Worm (Caenorhabditis elegans) whole organism, mixed stage, embryonic: ENCODE measurements around the gene F32G8.3.

Experiments
- M03D4.4 ChIP-seq: sonication (generic microtip); optimal IDR thresholded peaks from 2 replicates; lab custom pipeline; 2017; ENCODE audit warnings: mild to moderate bottlenecking, missing genetic modification characterization, missing compliant biosample characterization
- bed-3 ChIP-seq: fragments of 200-800 bp; sonication (Bioruptor generic); optimal IDR thresholded peaks from 3 replicates; lab custom pipeline; 2018; ENCODE audit warnings: mild to moderate bottlenecking, missing genetic modification characterization, moderate library complexity, missing compliant biosample characterization
- blmp-1 ChIP-seq: fragments of 150-350 bp; optimal IDR thresholded peaks from 2 replicates; lab custom pipeline; 2014; ENCODE audit warnings: missing biosample characterization, missing genetic modification characterization
- ceh-39 ChIP-seq: fragments of 150-350 bp; optimal IDR thresholded peaks from 2 replicates; lab custom pipeline; 2014; ENCODE audit warnings: missing biosample characterization, missing genetic modification characterization
- ceh-43 ChIP-seq: fragments of 200-800 bp; sonication (Bioruptor generic); optimal IDR thresholded peaks from 2 replicates; lab custom pipeline; 2018; ENCODE audit warnings: mild to moderate bottlenecking, missing genetic modification characterization, moderate library complexity, missing compliant biosample characterization
- ceh-83 ChIP-seq: fragments of 200-800 bp; sonication (Bioruptor generic); optimal IDR thresholded peaks from 2 replicates; lab custom pipeline; 2018; ENCODE audit warnings: mild to moderate bottlenecking, missing genetic modification characterization, missing compliant biosample characterization
- cnd-1 ChIP-seq: fragments of 200-800 bp; sonication (Bioruptor generic); optimal IDR thresholded peaks from 2 replicates; lab custom pipeline; 2018; ENCODE audit warnings: mild to moderate bottlenecking, missing genetic modification characterization, missing compliant biosample characterization
- drap-1 ChIP-seq: fragments of 200-800 bp; sonication (Bioruptor generic); optimal IDR thresholded peaks from 3 replicates; lab custom pipeline; 2018; ENCODE audit warnings: mild to moderate bottlenecking, missing genetic modification characterization, missing compliant biosample characterization
- elt-1 ChIP-seq: sonication (generic microtip); optimal IDR thresholded peaks from 2 replicates; lab custom pipeline; 2017; ENCODE audit warnings: missing genetic modification characterization, mild to moderate bottlenecking, missing compliant biosample characterization, antibody characterized with exemption, moderate library complexity, borderline replicate concordance; ENCODE audit not compliant: insufficient read depth
- elt-3 ChIP-seq: fragments of 150-350 bp; optimal IDR thresholded peaks from 2 replicates; lab custom pipeline; 2014; ENCODE audit warnings: missing biosample characterization, missing genetic modification characterization
- flh-1 ChIP-seq: fragments of 200-800 bp; sonication (Bioruptor generic); optimal IDR thresholded peaks from 2 replicates; lab custom pipeline; 2018; ENCODE audit warnings: mild to moderate bottlenecking, missing genetic modification characterization, moderate library complexity, missing compliant biosample characterization
- ham-2 ChIP-seq: fragments of 200-800 bp; sonication (Bioruptor generic); optimal IDR thresholded peaks from 2 replicates; lab custom pipeline; 2018; ENCODE audit warnings: mild to moderate bottlenecking, missing genetic modification characterization, missing compliant biosample characterization
- lin-13 ChIP-seq: fragments of 150-350 bp; optimal IDR thresholded peaks from 2 replicates; lab custom pipeline; 2014; ENCODE audit warnings: missing biosample characterization, missing genetic modification characterization
- lin-32 ChIP-seq: fragments of 200-800 bp; sonication (Bioruptor generic); optimal IDR thresholded peaks from 2 replicates; lab custom pipeline; 2018; ENCODE audit warnings: mild to moderate bottlenecking, missing genetic modification characterization, missing compliant biosample characterization
- lsy-2 ChIP-seq: fragments of 150-350 bp; optimal IDR thresholded peaks from 2 replicates; lab custom pipeline; 2014; ENCODE audit warnings: missing biosample characterization, missing genetic modification characterization
- mab-5 ChIP-seq: fragments of 150-350 bp; optimal IDR thresholded peaks from 2 replicates; lab custom pipeline; 2014; ENCODE audit warnings: missing biosample characterization, missing genetic modification characterization
- mep-1 ChIP-seq: fragments of 150-350 bp; optimal IDR thresholded peaks from 2 replicates; lab custom pipeline; 2017; ENCODE audit warnings: missing biosample characterization, missing genetic modification reagents, missing genetic modification characterization, inconsistent platforms
- mls-2 ChIP-seq: sonication (generic microtip); optimal IDR thresholded peaks from 2 replicates; lab custom pipeline; 2016; ENCODE audit warnings: mild to moderate bottlenecking, missing genetic modification characterization, moderate library complexity, missing compliant biosample characterization
- nhr-12 ChIP-seq: fragments of 150-350 bp; optimal IDR thresholded peaks from 2 replicates; lab custom pipeline; 2014; ENCODE audit warnings: missing biosample characterization, missing genetic modification characterization
- nhr-2 ChIP-seq: fragments of 150-350 bp; optimal IDR thresholded peaks from 2 replicates; lab custom pipeline; 2014; ENCODE audit warnings: missing biosample characterization, missing genetic modification characterization
- nhr-237 ChIP-seq: fragments of 150-350 bp; optimal IDR thresholded peaks from 2 replicates; lab custom pipeline; 2014; ENCODE audit warnings: missing biosample characterization, missing genetic modification characterization
- nhr-28 ChIP-seq: fragments of 150-350 bp; optimal IDR thresholded peaks from 2 replicates; lab custom pipeline; 2014; ENCODE audit warnings: missing biosample characterization, missing genetic modification characterization
- nhr-76 ChIP-seq: sonication (generic microtip); optimal IDR thresholded peaks from 2 replicates; lab custom pipeline; 2017; ENCODE audit warnings: missing biosample characterization, missing genetic modification characterization
- pha-4 ChIP-seq: fragments of 150-350 bp; optimal IDR thresholded peaks from 2 replicates; lab custom pipeline; 2018; ENCODE audit warnings: missing biosample characterization, missing genetic modification reagents, missing genetic modification characterization
- sem-2 ChIP-seq: fragments of 200-800 bp; sonication (Bioruptor generic); optimal IDR thresholded peaks from 2 replicates; lab custom pipeline; 2018; ENCODE audit warnings: mild to moderate bottlenecking, missing genetic modification characterization, missing compliant biosample characterization
- sptf-1 ChIP-seq: sonication (generic microtip); optimal IDR thresholded peaks from 2 replicates; lab custom pipeline; 2017; ENCODE audit warnings: mild to moderate bottlenecking, missing genetic modification characterization, moderate library complexity, missing compliant biosample characterization
- unc-120 ChIP-seq: sonication (generic microtip); optimal IDR thresholded peaks from 2 replicates; lab custom pipeline; 2017; ENCODE audit warnings: missing genetic modification characterization, missing compliant biosample characterization; ENCODE audit not compliant: poor library complexity, severe bottlenecking
- unc-39 ChIP-seq: fragments of 150-350 bp; optimal IDR thresholded peaks from 2 replicates; lab custom pipeline; 2014; ENCODE audit warnings: missing biosample characterization, missing genetic modification characterization
- unc-62 ChIP-seq: fragments of 150-350 bp; optimal IDR thresholded peaks from 2 replicates; lab custom pipeline; 2014; ENCODE audit warnings: missing biosample characterization, missing genetic modification reagents, missing genetic modification characterization
- zip-8 ChIP-seq: fragments of 150-350 bp; optimal IDR thresholded peaks from 2 replicates; lab custom pipeline; 2014; ENCODE audit warnings: missing biosample characterization, missing genetic modification characterization
- ztf-11 ChIP-seq: fragments of 150-350 bp; optimal IDR thresholded peaks from 2 replicates; lab custom pipeline; 2014; ENCODE audit warnings: missing biosample characterization, missing genetic modification characterization

The F32G8.3 gene

DNA sequence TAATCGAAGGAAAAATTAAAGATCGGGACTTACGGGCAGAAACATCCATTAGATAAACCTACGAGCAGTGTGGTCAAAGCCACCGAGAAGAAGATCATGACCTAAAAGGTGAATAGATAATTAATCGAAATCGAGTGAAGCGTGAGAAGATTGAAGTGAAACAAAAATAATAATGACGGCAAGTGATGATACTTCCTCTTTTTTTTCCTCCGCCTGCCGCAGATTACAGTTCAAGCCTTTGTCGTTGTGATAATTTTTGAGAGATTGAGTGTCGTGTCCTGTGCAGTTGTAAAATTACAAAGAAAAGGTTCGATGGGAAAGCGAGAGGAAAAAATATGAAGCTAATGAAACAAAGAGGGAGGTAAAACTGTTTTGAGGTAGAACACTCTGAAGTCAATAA lies 37.3 kb upstream of the F32G8.3 start, which contains the start of gene T21C9.9:
Gene T21C9.9, minus strand, starts transcription at position 101 of the 400 bp plus-strand sequence.
- no peak for TF ChIP-seq lin-13 (tag; lab: Kevin White, UChicago)
- TF ChIP-seq nhr-237 (tag; lab: Kevin White, UChicago), result no peak
- no peak for TF ChIP-seq unc-39 (tag; lab: Kevin White, UChicago)
- no peak for TF ChIP-seq blmp-1
- TF ChIP-seq mab-5 (tag; lab: Kevin White, UChicago), result no peak
- TF ChIP-seq ham-2 (GFP tag; lab: Kevin White, UChicago), result no peak

DNA sequence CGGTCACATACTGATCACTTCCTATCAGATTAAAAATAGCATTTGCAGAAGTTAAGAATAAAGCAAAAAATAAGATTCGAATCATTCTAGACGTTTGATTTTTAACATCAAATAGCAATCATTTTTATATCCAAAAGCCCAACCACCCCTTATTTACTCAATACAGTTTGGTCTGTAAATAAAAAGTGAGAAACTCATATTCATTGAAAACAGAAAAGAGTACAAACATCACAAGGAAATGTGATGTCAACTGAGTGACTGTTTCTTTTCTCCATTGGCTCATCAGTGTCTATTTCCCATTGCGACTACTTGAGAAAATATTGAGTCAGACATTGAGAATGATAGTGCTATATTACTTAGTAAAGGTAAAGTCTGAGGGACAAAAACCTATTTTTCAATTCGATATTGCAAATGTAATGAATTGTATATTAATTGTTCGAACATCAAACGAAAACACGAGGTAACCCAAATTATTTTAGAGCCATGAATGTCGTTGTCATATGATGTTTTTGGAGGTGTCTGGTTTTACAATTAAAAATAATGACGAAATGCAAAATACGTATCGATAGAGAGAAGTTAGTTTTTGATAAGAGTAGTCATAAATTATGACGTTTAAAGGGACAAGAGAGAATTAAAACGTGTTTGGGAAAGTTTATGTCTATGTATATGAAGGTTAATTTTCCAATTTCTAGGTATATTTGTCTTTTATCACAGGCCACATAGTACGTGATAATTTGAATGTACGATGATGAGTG lies 34.8 kb upstream of the F32G8.3 start, which contains the start of gene ttr-23:
Gene ttr-23, minus strand, starts transcription at position 87 of the 755 bp plus-strand sequence.
- no peak for TF ChIP-seq elt-1 (tag; lab: Kevin White, UChicago)
- TF ChIP-seq nhr-12 (tag; lab: Kevin White, UChicago), result no peak
- no peak for TF ChIP-seq nhr-28 (tag; lab: Kevin White, UChicago)
- TF ChIP-seq sptf-1 (tag; lab: Kevin White, UChicago), result no peak
- no peak for TF ChIP-seq nhr-237 (tag; lab: Kevin White, UChicago)
- TF ChIP-seq mep-1, result no peak

DNA sequence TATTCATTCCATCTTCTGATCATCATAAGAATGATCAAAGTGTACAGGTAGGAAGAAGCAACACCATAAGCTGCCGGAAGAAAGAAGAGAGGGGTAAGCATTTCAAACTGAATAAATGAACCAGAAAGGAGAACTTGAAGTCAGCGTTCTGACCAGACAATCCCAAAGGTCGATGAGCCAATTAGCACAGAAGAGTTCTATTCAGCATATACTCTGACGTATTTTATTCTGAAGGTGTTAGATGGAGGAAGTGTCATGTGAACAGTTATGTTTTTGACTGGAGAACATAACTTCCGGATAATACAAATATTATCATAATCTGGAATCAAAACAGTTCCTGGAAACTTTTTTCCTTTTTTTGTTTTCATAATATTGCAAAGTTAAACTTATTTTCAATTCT lies 33.6 kb upstream of the F32G8.3 start, which contains the start of gene srg-32:
Gene srg-32, minus strand, starts transcription at position 101 of the 400 bp plus-strand sequence.
- TF ChIP-seq unc-62 (GFP tag; lab: Kevin White, UChicago), result no peak
- no peak for TF ChIP-seq M03D4.4 (tag; lab: Kevin White, UChicago)
- TF ChIP-seq ham-2 (GFP tag; lab: Kevin White, UChicago), result no peak
- no peak for TF ChIP-seq lsy-2 (tag; lab: Kevin White, UChicago)
- TF ChIP-seq mls-2 (tag; lab: Kevin White, UChicago), result no peak
- no peak for TF ChIP-seq blmp-1
- TF ChIP-seq mep-1, result no peak
- TF ChIP-seq lin-32 (GFP tag; lab: Kevin White, UChicago), result no peak
- TF ChIP-seq sem-2 (GFP tag; lab: Kevin White, UChicago), result no peak
- no peak for TF ChIP-seq nhr-237 (tag; lab: Kevin White, UChicago)

DNA sequence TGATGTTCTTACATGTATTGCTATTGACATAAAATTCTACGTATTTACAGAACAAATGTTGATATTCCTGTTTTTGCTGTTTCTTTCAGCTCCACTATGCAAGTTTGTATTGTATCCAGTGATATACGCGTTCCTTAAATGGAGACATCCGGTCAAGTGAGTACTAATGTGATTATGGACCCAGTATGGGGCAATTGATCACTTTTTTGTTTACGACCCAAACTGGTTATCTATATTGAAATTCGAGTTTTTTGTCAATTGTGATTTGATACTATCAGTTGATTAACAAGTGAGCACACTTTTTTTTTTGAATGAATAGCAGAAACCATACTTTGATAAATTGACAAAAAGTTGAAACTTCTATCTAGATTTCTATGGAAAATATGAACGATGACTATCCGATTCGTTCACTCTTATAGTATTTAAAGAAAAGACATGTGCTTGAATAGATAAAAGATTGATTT lies 26.7 kb upstream of the F32G8.3 start, which contains the start of gene T21C9.6:
Gene T21C9.6, plus strand, starts transcription at position 51 of the 464 bp plus-strand sequence.
- TF ChIP-seq unc-120 (tag; lab: Kevin White, UChicago) (no peak), lin-13 (tag; lab: Kevin White, UChicago) (no peak), ztf-11 (tag; lab: Kevin White, UChicago) (no peak), pha-4 (tag; lab: Kevin White, UChicago) (no peak), ceh-83 (GFP tag; lab: Kevin White, UChicago) (no peak), zip-8 (tag; lab: Kevin White, UChicago) (no peak), flh-1 (GFP tag; lab: Kevin White, UChicago) (no peak), mls-2 (tag; lab: Kevin White, UChicago) (no peak), ham-2 (GFP tag; lab: Kevin White, UChicago) (no peak), elt-1 (tag; lab: Kevin White, UChicago) (no peak), bed-3 (no peak), nhr-2 (tag; lab: Kevin White, UChicago) (no peak), unc-62 (GFP tag; lab: Kevin White, UChicago) (no peak)

DNA sequence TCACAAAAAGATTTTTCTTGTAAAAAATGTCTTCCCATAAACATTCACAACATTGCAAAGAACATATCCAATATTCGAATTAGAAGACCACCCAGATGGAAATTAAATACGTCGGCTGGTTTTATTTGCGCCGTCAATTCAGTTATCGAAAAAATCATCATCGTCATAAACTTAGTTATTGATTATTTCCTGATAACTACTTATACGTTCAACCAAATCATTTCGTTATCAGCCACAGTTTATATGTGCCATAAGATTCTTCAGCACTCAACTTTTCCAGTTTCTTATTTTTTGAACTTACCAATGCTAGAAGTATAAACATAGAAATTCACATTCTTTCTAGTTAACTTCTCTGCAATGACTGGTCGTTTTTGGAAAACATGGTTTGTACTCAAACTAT lies 25.5 kb upstream of the F32G8.3 start:
- TF ChIP-seq M03D4.4 (tag; lab: Kevin White, UChicago) (no peak), mls-2 (tag; lab: Kevin White, UChicago) (no peak), elt-1 (tag; lab: Kevin White, UChicago) (no peak), lsy-2 (tag; lab: Kevin White, UChicago) (no peak), ceh-39 (tag; lab: Kevin White, UChicago) (no peak), ceh-83 (GFP tag; lab: Kevin White, UChicago) (no peak), cnd-1 (tag; lab: Kevin White, UChicago) (no peak), unc-120 (tag; lab: Kevin White, UChicago) (no peak), ceh-43 (GFP tag; lab: Kevin White, UChicago) (no peak), nhr-12 (tag; lab: Kevin White, UChicago) (no peak), elt-3 (tag; lab: Kevin White, UChicago) (no peak), nhr-237 (tag; lab: Kevin White, UChicago) (no peak), ztf-11 (tag; lab: Kevin White, UChicago) (no peak), unc-39 (tag; lab: Kevin White, UChicago) (no peak), drap-1 (GFP tag; lab: Kevin White, UChicago) (no peak), nhr-2 (tag; lab: Kevin White, UChicago) (no peak), nhr-76 (tag; lab: Kevin White, UChicago) (no peak), sptf-1 (tag; lab: Kevin White, UChicago) (no peak)
